Worm (Caenorhabditis elegans) whole organism, young adult: ENCODE measurements around the gene unc-24.

Source experiments
- B0035.1 ChIP-seq: sonication (generic microtip); optimal IDR thresholded peaks from 2 replicates; lab custom pipeline; 2016; ENCODE audit warnings: missing genetic modification characterization, mild to moderate bottlenecking, missing compliant biosample characterization, missing genotype, missing genetic modification reagents
- B0336.3 ChIP-seq: fragments of 200-800 bp; sonication (Bioruptor generic); IDR thresholded peaks from 2 replicates; pipeline ENCODE4 v1.3.6; 2022; ENCODE audit warnings: missing genetic modification characterization, missing compliant biosample characterization
- F10E7.11 ChIP-seq: sonication (generic microtip); optimal IDR thresholded peaks from 2 replicates; lab custom pipeline; 2017; ENCODE audit warnings: mild to moderate bottlenecking, missing genetic modification characterization, moderate library complexity, missing compliant biosample characterization
- F52B5.7 ChIP-seq: sonication (generic microtip); optimal IDR thresholded peaks from 2 replicates; lab custom pipeline; 2016; ENCODE audit warnings: mild to moderate bottlenecking, missing genetic modification characterization, missing compliant biosample characterization
- K11D2.4 ChIP-seq: fragments of 200-800 bp; sonication (Bioruptor generic); IDR thresholded peaks from 2 replicates; pipeline ENCODE4 v1.3.6; 2022; ENCODE audit warnings: missing genetic modification reagents, missing genetic modification characterization, missing compliant biosample characterization
- Y56A3A.18 ChIP-seq: fragments of 200-800 bp; sonication (Bioruptor generic); IDR thresholded peaks from 2 replicates; pipeline ENCODE4 v1.3.6; 2022; ENCODE audit warnings: missing genetic modification reagents, missing genetic modification characterization, missing compliant biosample characterization
- die-1 ChIP-seq: sonication (generic microtip); optimal IDR thresholded peaks from 2 replicates; lab custom pipeline; 2016; ENCODE audit warnings: missing genotype, mild to moderate bottlenecking, missing genetic modification characterization, missing compliant biosample characterization
- ekl-4 ChIP-seq: fragments of 200-800 bp; sonication (Bioruptor generic); IDR thresholded peaks from 2 replicates; pipeline ENCODE4 v1.3.6; 2022; ENCODE audit warnings: missing genetic modification reagents, missing genetic modification characterization, missing compliant biosample characterization
- hlh-26 ChIP-seq: fragments of 200-800 bp; sonication (Bioruptor generic); conservative IDR thresholded peaks from 2 replicates; pipeline ENCODE4 v1.3.6; 2022; ENCODE audit warnings: missing genetic modification reagents, missing genetic modification characterization, missing compliant biosample characterization
- hmg-1.2 ChIP-seq: fragments of 200-800 bp; sonication (Bioruptor generic); IDR thresholded peaks from 2 replicates; pipeline ENCODE4 v1.3.6; 2022; ENCODE audit warnings: missing genetic modification reagents, missing genetic modification characterization, missing compliant biosample characterization
- hmg-20 ChIP-seq: fragments of 200-800 bp; sonication (Bioruptor generic); IDR thresholded peaks from 2 replicates; pipeline ENCODE4 v1.3.6; 2022; ENCODE audit warnings: missing genetic modification reagents, missing genetic modification characterization, missing compliant biosample characterization
- let-607 ChIP-seq, 2 experiments: fragments of 200-800 bp in 1 of 2; sonication (Bioruptor generic) in 1 of 2; sonication (generic microtip) in 1 of 2; optimal IDR thresholded peaks; 2 replicates each; lab custom pipeline; 2016 to 2018; ENCODE audit warnings: mild to moderate bottlenecking in 2 of 2, missing compliant biosample characterization in 2 of 2, missing genetic modification characterization in 2 of 2, moderate library complexity in 2 of 2, missing genotype in 1 of 2
- madf-10 ChIP-seq: sonication (generic microtip); optimal IDR thresholded peaks from 2 replicates; lab custom pipeline; 2016; ENCODE audit warnings: mild to moderate bottlenecking, missing genetic modification characterization, missing compliant biosample characterization
- mcd-1 ChIP-seq: fragments of 200-800 bp; sonication (Bioruptor generic); IDR thresholded peaks from 2 replicates; pipeline ENCODE4 v1.3.6; 2022; ENCODE audit warnings: missing genetic modification reagents, missing genetic modification characterization, missing compliant biosample characterization
- mes-4 ChIP-seq: sonication (generic microtip); optimal IDR thresholded peaks from 2 replicates; lab custom pipeline; 2016; ENCODE audit warnings: missing genotype, missing genetic modification characterization, missing compliant biosample characterization
- nfya-1 ChIP-seq: sonication (generic microtip); optimal IDR thresholded peaks from 2 replicates; lab custom pipeline; 2017; ENCODE audit warnings: antibody characterized with exemption, missing compliant biosample characterization, missing genetic modification characterization, borderline replicate concordance; ENCODE audit not compliant: insufficient read depth
- nhr-80 ChIP-seq: sonication (generic microtip); optimal IDR thresholded peaks from 2 replicates; lab custom pipeline; 2016; ENCODE audit warnings: missing genetic modification characterization, missing compliant biosample characterization
- sea-2 ChIP-seq: fragments of 200-800 bp; sonication (Bioruptor generic); IDR thresholded peaks from 2 replicates; pipeline ENCODE4 v1.3.6; 2022; ENCODE audit warnings: missing genetic modification characterization, missing compliant biosample characterization
- snpc-1.1 ChIP-seq: sonication (generic microtip); optimal IDR thresholded peaks from 2 replicates; lab custom pipeline; 2017; ENCODE audit warnings: missing genetic modification characterization, mild to moderate bottlenecking, missing compliant biosample characterization, antibody characterized with exemption, moderate library complexity, missing genotype, missing genetic modification reagents; ENCODE audit not compliant: insufficient read depth
- somi-1 ChIP-seq: fragments of 200-800 bp; sonication (Bioruptor generic); optimal IDR thresholded peaks from 2 replicates; lab custom pipeline; 2018; ENCODE audit warnings: mild to moderate bottlenecking, missing genetic modification characterization, missing compliant biosample characterization

The unc-24 gene

DNA sequence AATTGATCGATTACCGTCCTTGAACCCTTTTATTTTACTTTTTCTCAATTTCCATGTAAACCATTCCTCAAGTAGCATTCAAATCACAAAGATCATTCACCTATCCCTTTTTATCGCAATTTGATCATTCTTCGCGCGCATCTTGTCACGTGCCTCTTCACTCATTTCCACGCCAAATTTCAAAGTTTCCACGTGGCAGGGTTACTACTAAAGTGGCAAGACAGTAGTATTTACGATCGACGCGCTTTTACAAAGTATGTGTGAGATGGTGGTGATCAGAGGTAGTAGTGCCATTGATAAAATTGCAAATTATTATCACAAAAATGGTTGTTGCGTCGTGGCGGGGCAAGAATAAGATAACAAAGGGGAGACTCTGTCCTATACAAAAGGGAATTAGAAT lies 48.7 kb downstream of the unc-24 start (continued):
- no peak for TF ChIP-seq F10E7.11
- no peak for TF ChIP-seq B0336.3
- TF ChIP-seq nhr-80: peak; percentile 71
- peak; percentile 86 for TF ChIP-seq somi-1 (GFP tag; lab: Kevin White, UChicago)
- TF ChIP-seq Y56A3A.18 (GFP tag; lab: Robert Waterston, UW): no peak
- TF ChIP-seq nfya-1 (tag; lab: Kevin White, UChicago): no peak
- TF ChIP-seq snpc-1.1 (tag; lab: Kevin White, UChicago): no peak

ce11 chrIV:8029413-8029812 lies 49.7 kb downstream of the unc-24 start, which contains the start of gene nhr-31:
TSS of gene nhr-31 (minus strand) at chrIV:8029513.
- TF ChIP-seq ekl-4 (no peak), K11D2.4 (no peak), hmg-20 (no peak), mcd-1 (GFP tag; lab: Robert Waterston, UW) (no peak), madf-10 (no peak), die-1 (tag; lab: Kevin White, UChicago) (no peak)

DNA sequence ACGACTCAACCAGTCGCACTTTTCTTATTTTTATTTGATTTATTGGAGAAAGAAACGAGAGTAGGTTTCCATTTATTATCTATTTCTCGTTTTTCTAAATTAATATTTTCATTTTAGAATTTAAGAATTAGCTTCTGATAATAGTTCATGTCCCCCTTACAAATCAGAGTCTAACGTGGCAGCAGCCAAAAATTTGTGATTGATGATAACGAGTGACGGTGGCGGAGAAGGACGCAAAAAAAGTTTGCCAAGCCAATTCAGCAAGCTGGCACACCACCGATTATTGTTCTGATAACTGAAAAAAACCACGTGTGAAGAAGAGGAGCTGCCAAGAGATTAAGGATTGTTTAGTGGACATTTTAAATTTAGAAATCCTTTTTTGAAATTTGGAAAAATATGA lies 50.4 kb downstream of the unc-24 start:
- no peak for TF ChIP-seq B0035.1 (tag; lab: Kevin White, UChicago)
- no peak for TF ChIP-seq hmg-1.2 (GFP tag; lab: Robert Waterston, UW)
- no peak for TF ChIP-seq sea-2
- no peak for TF ChIP-seq F52B5.7 (tag; lab: Kevin White, UChicago)
- TF ChIP-seq nhr-80: peak; percentile 94
- TF ChIP-seq hlh-26: no peak
- TF ChIP-seq let-607 (tag; optimal IDR thresholded peaks at IDR 0.05; lab: Kevin White, UChicago): peak in 1 of 2 experiments; percentile 19
- TF ChIP-seq mes-4 (tag; lab: Kevin White, UChicago): no peak
